Worm (Caenorhabditis elegans): ENCODE results near the gene zhit-2.
A peak's percentile ranks its signal among the peaks of the same experiment; 100 is the strongest.

zhit-2 gene

DNA sequence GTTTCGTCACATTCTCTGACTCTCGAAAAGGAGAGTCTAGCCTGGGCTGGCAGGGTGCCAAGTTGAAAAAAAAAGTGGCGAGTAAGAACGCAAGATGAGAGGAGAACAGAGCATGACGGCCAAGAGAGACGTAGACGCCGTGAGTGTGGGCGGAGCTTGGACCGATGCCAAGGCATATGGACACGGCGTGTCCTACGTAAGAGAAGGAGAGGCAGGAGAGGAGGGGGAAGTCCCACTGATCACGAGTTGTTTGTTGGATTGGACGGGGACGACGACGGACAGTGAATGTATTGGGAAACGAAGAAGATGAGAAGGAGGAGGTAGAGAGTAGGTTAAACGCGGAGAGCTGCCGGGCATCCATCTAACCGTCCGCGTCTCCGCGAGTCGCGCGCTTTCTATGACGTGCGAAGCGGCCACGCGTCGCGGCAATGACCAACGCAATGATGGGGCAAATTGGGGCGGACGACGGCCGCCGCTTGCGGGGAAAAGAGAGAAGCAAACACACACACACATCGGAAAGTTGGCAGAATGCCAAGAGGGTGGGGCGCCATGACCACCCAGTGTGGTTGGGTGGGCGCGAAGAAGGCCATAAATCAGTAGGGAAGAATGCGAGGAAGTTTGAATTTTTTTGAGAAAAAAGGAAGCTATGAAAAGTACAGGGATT is 37.9 kb upstream of the zhit-2 start (continued):
- TF ChIP-seq let-607 (tag; optimal IDR thresholded peaks at IDR 0.05) = peak; percentile 93 to 95
- no peak for TF ChIP-seq sptf-2 (GFP tag; optimal IDR thresholded peaks at IDR 0.05)
- no peak for TF ChIP-seq nhr-179 (tag; optimal IDR thresholded peaks at IDR 0.05)
- no peak for TF ChIP-seq hrde-1 (tag; optimal IDR thresholded peaks at IDR 0.05; ENCODE audit: borderline replicate concordance)
- peak; percentile 86; the same call in 1 of the 2 replicates for TF ChIP-seq sea-2 (GFP tag; IDR thresholded peaks at IDR 0.05)
- TF ChIP-seq lir-1 (GFP tag; conservative IDR thresholded peaks at IDR 0.05) = peak; percentile 59; the same call in 1 of the 2 replicates
- peak; percentile 41 for TF ChIP-seq zim-3 (tag; optimal IDR thresholded peaks at IDR 0.05)
- no peak for TF ChIP-seq Y53F4B.3 (GFP tag; IDR thresholded peaks at IDR 0.05)
- TF ChIP-seq cebp-2 (GFP tag; IDR thresholded peaks at IDR 0.05) = 0 out of 2 replicates have a peak, but pooled peaks have one; percentile 47
- TF ChIP-seq ceh-79 (tag; optimal IDR thresholded peaks at IDR 0.05) = no peak
- TF ChIP-seq attf-5 (GFP tag; optimal IDR thresholded peaks at IDR 0.05) = peak; percentile 98
- TF ChIP-seq ceh-100 (GFP tag; IDR thresholded peaks at IDR 0.05) = peak; percentile 78
- no peak for TF ChIP-seq him-1 (tag; optimal IDR thresholded peaks at IDR 0.05)
- no peak for TF ChIP-seq mxl-1 (tag; optimal IDR thresholded peaks at IDR 0.05)
- TF ChIP-seq unc-62 (GFP tag; optimal IDR thresholded peaks at IDR 0.05) = peak; percentile 93
- peak; percentile 25 for TF ChIP-seq B0261.1 (tag; optimal IDR thresholded peaks at IDR 0.05)
- peak; percentile 92 for TF ChIP-seq Y56A3A.18 (GFP tag; IDR thresholded peaks at IDR 0.05)
- TF ChIP-seq lsl-1 (GFP tag; optimal IDR thresholded peaks at IDR 0.05) = no peak
- TF ChIP-seq ztf-6 (GFP tag; IDR thresholded peaks at IDR 0.05) = peak; percentile 69; the same call in 1 of the 2 replicates
- peak; percentile 96 for TF ChIP-seq athp-1 (tag; optimal IDR thresholded peaks at IDR 0.05)
- TF ChIP-seq efl-1 (GFP tag; optimal IDR thresholded peaks at IDR 0.05) = no peak
- no peak for TF ChIP-seq snpc-1.3 (tag; optimal IDR thresholded peaks at IDR 0.05; ENCODE audit: insufficient read depth)
- no peak for TF ChIP-seq rpc-1 (optimal IDR thresholded peaks at IDR 0.05)
- no peak for TF ChIP-seq rpc-1 (tag; optimal IDR thresholded peaks at IDR 0.05)
- peak; percentile 87 for TF ChIP-seq egrh-3 (GFP tag; IDR thresholded peaks at IDR 0.05)
- TF ChIP-seq ztf-28 (GFP tag; IDR thresholded peaks at IDR 0.05) = 0 out of 2 replicates have a peak, but pooled peaks have one; percentile 11
- 0 out of 2 replicates have a peak, but pooled peaks have one; percentile 25 for TF ChIP-seq ceh-91 (GFP tag; IDR thresholded peaks at IDR 0.05)
- TF ChIP-seq chd-7 (tag; optimal IDR thresholded peaks at IDR 0.05) = peak; percentile 100
- peak; percentile 61 for TF ChIP-seq akir-1 (GFP tag; optimal IDR thresholded peaks at IDR 0.05)
- peak; percentile 66; the same call in 1 of the 2 replicates for TF ChIP-seq hmg-20 (GFP tag; IDR thresholded peaks at IDR 0.05)
- no peak for TF ChIP-seq ceh-40 (GFP tag; IDR thresholded peaks at IDR 0.05)
- no peak for TF ChIP-seq attf-6 (GFP tag; IDR thresholded peaks at IDR 0.05)
- TF ChIP-seq pbrm-1 (GFP tag; IDR thresholded peaks at IDR 0.05) = peak; percentile 92

DNA sequence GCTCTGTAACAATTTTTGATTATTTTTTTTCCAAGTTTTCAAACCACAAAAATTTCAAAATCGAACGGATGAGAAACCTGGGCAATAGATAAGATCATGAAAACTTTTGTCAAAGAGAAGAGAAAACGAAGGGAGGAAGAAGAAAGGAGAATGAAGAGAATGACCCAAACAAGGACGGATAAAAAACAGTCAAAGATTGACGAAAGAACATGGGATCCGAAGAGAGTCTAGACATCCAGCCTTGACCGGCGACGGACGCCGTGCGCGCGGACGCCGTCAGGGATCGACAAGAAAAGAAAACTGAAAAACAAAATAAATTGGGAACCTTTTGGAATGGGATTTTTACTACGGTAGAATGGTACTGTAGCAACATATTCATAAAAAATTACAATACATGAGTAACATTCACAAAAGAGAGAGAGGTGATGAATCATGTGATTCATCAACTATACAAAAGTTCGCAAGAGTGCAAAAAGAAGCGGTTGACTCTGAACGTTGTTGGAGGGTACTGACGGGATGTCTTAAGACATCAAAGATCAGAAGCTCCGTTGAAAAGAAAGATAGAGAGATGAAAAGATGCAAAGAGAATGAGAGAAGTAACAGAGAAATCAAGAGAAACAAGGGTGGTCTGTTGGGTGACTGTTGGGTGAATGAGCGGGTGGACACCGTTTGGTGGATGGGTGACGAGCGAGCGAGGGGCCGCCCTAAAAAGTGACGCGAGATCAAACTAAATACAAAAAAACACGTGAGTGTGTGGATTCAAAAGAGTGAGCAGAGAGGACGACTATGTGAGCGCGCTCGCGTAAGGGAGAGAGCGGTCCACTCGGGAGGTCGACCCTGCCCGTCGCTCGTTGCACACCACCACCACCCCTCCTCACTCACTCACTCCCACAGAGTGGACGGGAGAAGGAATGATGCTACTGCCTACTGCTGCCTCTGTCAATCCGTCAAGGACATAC is 36.3 kb upstream of the zhit-2 start, which contains the start of gene sup-26:
TSS of gene sup-26 (minus strand) at position 10 of the 959 bp plus-strand sequence.
- TF ChIP-seq attf-6 (GFP tag; IDR thresholded peaks at IDR 0.05) (no peak), mcd-1 (GFP tag; IDR thresholded peaks at IDR 0.05) (peak; percentile 29; the same call in 1 of the 2 replicates), hmg-1.2 (GFP tag; IDR thresholded peaks at IDR 0.05) (0 out of 2 replicates have a peak, but pooled peaks have one; percentile 39), cebp-1 (GFP tag; IDR thresholded peaks at IDR 0.05) (no peak), cebp-1 (tag; optimal IDR thresholded peaks at IDR 0.05) (peak; percentile 41), lin-26 (GFP tag; IDR thresholded peaks at IDR 0.05) (no peak), madf-6 (GFP tag; IDR thresholded peaks at IDR 0.05) (0 out of 2 replicates have a peak, but pooled peaks have one; percentile 6), D2030.7 (GFP tag; IDR thresholded peaks at IDR 0.05) (no peak), pbrm-1 (GFP tag; IDR thresholded peaks at IDR 0.05) (no peak), aptf-2 (GFP tag; conservative IDR thresholded peaks at IDR 0.05) (peak; percentile 56; the same call in 1 of the 2 replicates), F37B4.10 (GFP tag; IDR thresholded peaks at IDR 0.05) (no peak), egrh-3 (GFP tag; IDR thresholded peaks at IDR 0.05) (peak; percentile 66; the same call in 1 of the 2 replicates), him-1 (tag; optimal IDR thresholded peaks at IDR 0.05) (no peak), snpc-4 (GFP tag; optimal IDR thresholded peaks at IDR 0.05) (no peak), snpc-4 (tag; optimal IDR thresholded peaks at IDR 0.05) (no peak), K12H6.12 (tag; optimal IDR thresholded peaks at IDR 0.05) (peak; percentile 3), zfh-2 (GFP tag; conservative IDR thresholded peaks at IDR 0.05) (peak; percentile 93)

All from whole organism, young adult.